Worm (Caenorhabditis elegans): Measurements from ENCODE around the gene ttll-12.

- TF ChIP-seq cebp-2 (GFP tag; IDR thresholded peaks at IDR 0.05) (no peak), D2030.7 (GFP tag; IDR thresholded peaks at IDR 0.05) (0 out of 2 replicates have a peak, but pooled peaks have one; percentile 31), hlh-26 (GFP tag; conservative IDR thresholded peaks at IDR 0.05) (no peak), repo-1 (tag; optimal IDR thresholded peaks at IDR 0.05) (no peak), rcor-1 (GFP tag; IDR thresholded peaks at IDR 0.05) (no peak)
Measured at ce11 chrII:9319058-9319915, 19.5 kb upstream of the ttll-12 start, which contains the start of the genes csa-1 and wdfy-2.
